Fruit fly (Drosophila melanogaster): ENCODE measurements around the gene scpr-B.

Gene scpr-B

DNA sequence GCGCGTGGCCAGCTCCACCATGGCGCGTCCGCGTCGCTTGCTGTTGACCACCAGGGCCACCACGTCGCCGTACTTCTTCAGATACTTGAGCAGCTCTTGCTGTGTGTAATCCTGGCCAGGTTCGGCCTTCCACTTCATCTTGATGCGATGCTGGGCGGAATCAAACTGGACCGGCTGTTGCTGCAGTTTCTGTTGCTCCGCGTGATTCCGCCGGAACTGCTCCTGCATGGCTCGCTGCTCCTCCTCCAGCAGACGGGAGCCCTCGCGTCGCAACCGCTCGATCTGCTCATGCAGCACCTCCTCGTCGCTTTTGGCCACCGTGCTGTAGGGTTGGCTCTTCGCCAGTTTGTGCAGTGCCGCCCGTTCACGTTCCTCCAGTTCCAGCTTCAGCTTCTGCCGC is 9.8 kb downstream of the scpr-B start:
- TF ChIP-seq sv (GFP tag; optimal IDR thresholded peaks at IDR 0.05) (no peak), Hnf4 (GFP tag; optimal IDR thresholded peaks at IDR 0.05) (no peak), Hr83 (GFP tag; optimal IDR thresholded peaks at IDR 0.05; ENCODE audit: poor library complexity, severe bottlenecking) (no peak), N (GFP tag; optimal IDR thresholded peaks at IDR 0.05) (no peak), CG32264 (GFP tag; optimal IDR thresholded peaks at IDR 0.05) (no peak), ey (GFP tag; optimal IDR thresholded peaks at IDR 0.05) (no peak), usp (GFP tag; optimal IDR thresholded peaks at IDR 0.05) (no peak), CrebA (GFP tag; optimal IDR thresholded peaks at IDR 0.05; ENCODE audit: borderline replicate concordance) (no peak), Dfd (GFP tag; optimal IDR thresholded peaks at IDR 0.05) (no peak), GATAd (GFP tag; optimal IDR thresholded peaks at IDR 0.05) (no peak), Myc (optimal IDR thresholded peaks at IDR 0.05) (no peak), rgr (GFP tag; optimal IDR thresholded peaks at IDR 0.05) (no peak), pan (optimal IDR thresholded peaks at IDR 0.05) (no peak), jim (GFP tag; optimal IDR thresholded peaks at IDR 0.05) (no peak), dsf (GFP tag; optimal IDR thresholded peaks at IDR 0.05; ENCODE audit: borderline replicate concordance) (no peak), dmrt93B (GFP tag; optimal IDR thresholded peaks at IDR 0.05) (no peak), Abd-B (GFP tag; optimal IDR thresholded peaks at IDR 0.05) (no peak), Dif (GFP tag; optimal IDR thresholded peaks at IDR 0.05; ENCODE audit: partially characterized antibody) (no peak)

- TF ChIP-seq psq (GFP tag; optimal IDR thresholded peaks at IDR 0.05) (no peak), pan (optimal IDR thresholded peaks at IDR 0.05) (no peak), dl (GFP tag; optimal IDR thresholded peaks at IDR 0.05; ENCODE audit: insufficient read depth in 1 of 2, partially characterized antibody in 2 of 2) (no peak), h (GFP tag; optimal IDR thresholded peaks at IDR 0.05) (no peak), HLH106 (tag; optimal IDR thresholded peaks at IDR 0.05) (no peak), dsf (GFP tag; optimal IDR thresholded peaks at IDR 0.05; ENCODE audit: borderline replicate concordance) (no peak), Dif (GFP tag; optimal IDR thresholded peaks at IDR 0.05; ENCODE audit: partially characterized antibody) (no peak), Rel (GFP tag; optimal IDR thresholded peaks at IDR 0.05) (no peak), Rel (tag; optimal IDR thresholded peaks at IDR 0.05) (no peak), lola (GFP tag; optimal IDR thresholded peaks at IDR 0.05) (no peak), ey (GFP tag; optimal IDR thresholded peaks at IDR 0.05) (no peak), Mio (GFP tag; optimal IDR thresholded peaks at IDR 0.05) (no peak), usp (GFP tag; optimal IDR thresholded peaks at IDR 0.05) (no peak), CG32264 (GFP tag; optimal IDR thresholded peaks at IDR 0.05) (no peak), Sp1 (GFP tag; optimal IDR thresholded peaks at IDR 0.05) (no peak), jim (GFP tag; optimal IDR thresholded peaks at IDR 0.05) (no peak), fru (GFP tag; optimal IDR thresholded peaks at IDR 0.05) (no peak), Hnf4 (GFP tag; optimal IDR thresholded peaks at IDR 0.05) (no peak), Abd-B (GFP tag; optimal IDR thresholded peaks at IDR 0.05) (no peak), Dfd (GFP tag; optimal IDR thresholded peaks at IDR 0.05) (no peak)
These were observed 10.4 kb downstream of the scpr-B start, which contains the start of gene GCC88 for dm6 chr3R:11230392-11230791. Gene GCC88, minus strand, starts transcription at chr3R:11230600.

DNA sequence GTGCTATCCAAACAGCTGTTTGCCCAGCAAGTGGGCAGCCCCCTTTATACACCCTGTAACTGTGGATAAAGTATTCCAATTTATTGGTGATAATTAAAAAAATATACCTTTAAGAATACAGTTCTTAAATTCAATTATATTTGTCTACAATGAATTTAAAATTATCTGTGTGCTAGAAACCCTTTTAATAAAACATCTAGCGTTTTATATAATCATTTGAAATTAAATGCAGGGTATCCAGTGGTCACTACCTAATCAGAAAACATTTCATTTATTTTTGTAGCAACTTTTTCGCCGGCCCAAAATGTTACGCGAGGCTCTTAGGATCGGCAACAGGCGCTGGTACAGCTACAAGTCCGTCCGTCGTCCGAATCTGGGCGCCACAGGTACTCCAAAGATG is 14.3 kb downstream of the scpr-B start, which contains the start of gene CG17726:
Gene CG17726 (plus strand): TSS at position 267 of the 400 bp plus-strand sequence.
- TF ChIP-seq br (GFP tag; optimal IDR thresholded peaks at IDR 0.05) (peak; percentile 92), sv (GFP tag; optimal IDR thresholded peaks at IDR 0.05) (peak; percentile 88), woc (GFP tag; optimal IDR thresholded peaks at IDR 0.05) (peak; percentile 96), CG9705 (GFP tag; optimal IDR thresholded peaks at IDR 0.05) (peak; percentile 92), h (GFP tag; optimal IDR thresholded peaks at IDR 0.05) (peak; percentile 94), dsf (GFP tag; optimal IDR thresholded peaks at IDR 0.05; ENCODE audit: borderline replicate concordance) (no peak), sage (GFP tag; optimal IDR thresholded peaks at IDR 0.05) (no peak), usp (GFP tag; optimal IDR thresholded peaks at IDR 0.05) (no peak), Dfd (GFP tag; optimal IDR thresholded peaks at IDR 0.05) (no peak), N (GFP tag; optimal IDR thresholded peaks at IDR 0.05) (no peak), dmrt93B (GFP tag; optimal IDR thresholded peaks at IDR 0.05) (no peak), Sp1 (GFP tag; optimal IDR thresholded peaks at IDR 0.05) (peak; percentile 99), tai (GFP tag; optimal IDR thresholded peaks at IDR 0.05) (no peak), dl (GFP tag; optimal IDR thresholded peaks at IDR 0.05; ENCODE audit: insufficient read depth in 1 of 2, partially characterized antibody in 2 of 2) (no peak), Myc (optimal IDR thresholded peaks at IDR 0.05) (no peak), CrebA (GFP tag; optimal IDR thresholded peaks at IDR 0.05; ENCODE audit: borderline replicate concordance) (no peak), brk (GFP tag; optimal IDR thresholded peaks at IDR 0.05) (no peak), OdsH (GFP tag; optimal IDR thresholded peaks at IDR 0.05) (peak; percentile 97), rgr (GFP tag; optimal IDR thresholded peaks at IDR 0.05) (peak; percentile 98), Vsx2 (GFP tag; optimal IDR thresholded peaks at IDR 0.05; ENCODE audit: partially characterized antibody) (no peak), Abd-B (GFP tag; optimal IDR thresholded peaks at IDR 0.05) (no peak), Hnf4 (GFP tag; optimal IDR thresholded peaks at IDR 0.05) (no peak), Dif (GFP tag; optimal IDR thresholded peaks at IDR 0.05; ENCODE audit: partially characterized antibody) (no peak), foxo (GFP tag; optimal IDR thresholded peaks at IDR 0.05) (peak in 1 of 2 experiments; percentile 98), ey (GFP tag; optimal IDR thresholded peaks at IDR 0.05) (peak; percentile 90), lola (GFP tag; optimal IDR thresholded peaks at IDR 0.05) (no peak), Jra (GFP tag; optimal IDR thresholded peaks at IDR 0.05) (no peak), Hr78 (GFP tag; optimal IDR thresholded peaks at IDR 0.05) (no peak), GATAd (GFP tag; optimal IDR thresholded peaks at IDR 0.05) (peak; percentile 17), pan (optimal IDR thresholded peaks at IDR 0.05) (no peak), jim (GFP tag; optimal IDR thresholded peaks at IDR 0.05) (no peak), Mio (GFP tag; optimal IDR thresholded peaks at IDR 0.05) (peak; percentile 50), Rel (GFP tag; optimal IDR thresholded peaks at IDR 0.05) (no peak), Rel (tag; optimal IDR thresholded peaks at IDR 0.05) (peak; percentile 87), HLH106 (tag; optimal IDR thresholded peaks at IDR 0.05) (peak; percentile 98), CG32264 (GFP tag; optimal IDR thresholded peaks at IDR 0.05) (peak; percentile 77), psq (GFP tag; optimal IDR thresholded peaks at IDR 0.05) (peak; percentile 92), Hr83 (GFP tag; optimal IDR thresholded peaks at IDR 0.05; ENCODE audit: poor library complexity, severe bottlenecking) (no peak), fru (GFP tag; optimal IDR thresholded peaks at IDR 0.05) (peak; percentile 94)

Data from whole organism, wandering third instar larva.